Worm (Caenorhabditis elegans) whole organism, L3 larva: ENCODE data around the gene mtrr-1.

ENCODE experiments used
- ZK546.5 ChIP-seq: sonication (generic microtip); optimal IDR thresholded peaks from 2 replicates; lab custom pipeline; 2017; ENCODE audit warnings: missing biosample characterization, missing genetic modification characterization
- ama-1 ChIP-seq: fragments of 150-350 bp; optimal IDR thresholded peaks from 2 replicates; lab custom pipeline; 2018
- egl-27 ChIP-seq: sonication (generic microtip); optimal IDR thresholded peaks from 4 replicates; lab custom pipeline; 2017; ENCODE audit warnings: missing biosample characterization, missing genetic modification reagents, missing genetic modification characterization
- fkh-10 ChIP-seq: sonication (generic microtip); optimal IDR thresholded peaks from 2 replicates; lab custom pipeline; 2017; ENCODE audit warnings: missing biosample characterization, missing genetic modification reagents, missing genetic modification characterization
- mdl-1 ChIP-seq: fragments of 150-350 bp; optimal IDR thresholded peaks from 2 replicates; lab custom pipeline; 2014; ENCODE audit warnings: missing biosample characterization, missing genetic modification characterization
- nfya-1 ChIP-seq: sonication (generic microtip); optimal IDR thresholded peaks from 2 replicates; lab custom pipeline; 2017; ENCODE audit warnings: missing genetic modification characterization, mild to moderate bottlenecking, missing compliant biosample characterization, antibody characterized with exemption, moderate library complexity; ENCODE audit not compliant: insufficient read depth
- nhr-11 ChIP-seq: fragments of 150-350 bp; optimal IDR thresholded peaks from 2 replicates; lab custom pipeline; 2014; ENCODE audit warnings: missing biosample characterization, missing genetic modification characterization
- nhr-25 ChIP-seq: sonication (generic microtip); optimal IDR thresholded peaks from 2 replicates; lab custom pipeline; 2017; ENCODE audit warnings: missing biosample characterization, missing genetic modification characterization
- nhr-67 ChIP-seq: fragments of 150-350 bp; optimal IDR thresholded peaks from 2 replicates; lab custom pipeline; 2014; ENCODE audit warnings: missing biosample characterization, missing genetic modification characterization
- nhr-77 ChIP-seq: fragments of 150-350 bp; optimal IDR thresholded peaks from 2 replicates; lab custom pipeline; 2014; ENCODE audit warnings: missing biosample characterization, missing genetic modification characterization
- snpc-4 ChIP-seq: fragments of 150-350 bp; optimal IDR thresholded peaks from 2 replicates; lab custom pipeline; 2014; ENCODE audit warnings: missing biosample characterization, missing genetic modification characterization

- no peak for TF ChIP-seq nhr-11 (tag; lab: Kevin White, UChicago)
- no peak for TF ChIP-seq fkh-10 (GFP tag; lab: Kevin White, UChicago)
- TF ChIP-seq egl-27 (tag; lab: Kevin White, UChicago) = no peak
- TF ChIP-seq ZK546.5 (tag; lab: Kevin White, UChicago) = no peak
- no peak for TF ChIP-seq ama-1
- TF ChIP-seq mdl-1 (tag; lab: Kevin White, UChicago) = no peak
- no peak for TF ChIP-seq nhr-77 (tag; lab: Kevin White, UChicago)
- TF ChIP-seq nfya-1 (tag; lab: Kevin White, UChicago) = no peak
- TF ChIP-seq nhr-67 (tag; lab: Kevin White, UChicago) = no peak
- no peak for TF ChIP-seq nhr-25 (tag; lab: Kevin White, UChicago)
- TF ChIP-seq snpc-4 (tag; lab: Kevin White, UChicago) = no peak
Observed at ce11 chrII:9310204-9310603, 24.4 kb downstream of the mtrr-1 start, which contains the start of gene cam-1.
